Worm (Caenorhabditis elegans): ENCODE data around the gene F59B2.12.

DNA sequence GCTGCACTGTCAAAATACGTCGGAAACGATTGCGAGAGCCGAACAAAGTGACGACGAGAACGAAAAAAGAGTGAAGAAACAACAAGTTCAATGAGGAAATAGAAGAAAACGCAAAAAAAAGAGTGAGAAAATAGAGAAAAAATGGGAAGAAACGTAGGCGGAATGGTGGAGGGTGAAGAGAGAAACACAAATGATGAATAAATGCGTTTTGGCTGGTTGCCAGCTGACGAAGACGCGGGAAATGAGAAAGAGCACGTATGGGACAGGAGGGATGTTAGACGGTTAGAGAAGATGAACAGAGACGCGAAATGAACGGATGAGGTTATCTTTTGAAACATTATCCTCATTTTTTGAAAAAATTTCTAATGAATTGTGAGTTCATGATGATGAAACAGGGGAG lies 32.4 kb upstream of the F59B2.12 start:
- peak; percentile 18 for TF ChIP-seq ceh-34 (tag; optimal IDR thresholded peaks at IDR 0.05)
- no peak for TF ChIP-seq C38D4.7 (GFP tag; optimal IDR thresholded peaks at IDR 0.05)
- TF ChIP-seq nhr-232 (tag; optimal IDR thresholded peaks at IDR 0.05) = no peak
- TF ChIP-seq pha-4 (tag; optimal IDR thresholded peaks at IDR 0.05) = no peak
- no peak for TF ChIP-seq ceh-19 (GFP tag; optimal IDR thresholded peaks at IDR 0.05)
- TF ChIP-seq ref-2 (tag; optimal IDR thresholded peaks at IDR 0.05) = no peak
- TF ChIP-seq unc-3 (GFP tag; conservative IDR thresholded peaks at IDR 0.05) = no peak
- TF ChIP-seq unc-3 (tag; optimal IDR thresholded peaks at IDR 0.05) = no peak
- peak; percentile 15 for TF ChIP-seq dve-1 (tag; optimal IDR thresholded peaks at IDR 0.05)
- no peak for TF ChIP-seq ama-1 (optimal IDR thresholded peaks at IDR 0.05)
